Fruit fly (Drosophila melanogaster): ENCODE data around the gene RpL35.

Gene RpL35

DNA sequence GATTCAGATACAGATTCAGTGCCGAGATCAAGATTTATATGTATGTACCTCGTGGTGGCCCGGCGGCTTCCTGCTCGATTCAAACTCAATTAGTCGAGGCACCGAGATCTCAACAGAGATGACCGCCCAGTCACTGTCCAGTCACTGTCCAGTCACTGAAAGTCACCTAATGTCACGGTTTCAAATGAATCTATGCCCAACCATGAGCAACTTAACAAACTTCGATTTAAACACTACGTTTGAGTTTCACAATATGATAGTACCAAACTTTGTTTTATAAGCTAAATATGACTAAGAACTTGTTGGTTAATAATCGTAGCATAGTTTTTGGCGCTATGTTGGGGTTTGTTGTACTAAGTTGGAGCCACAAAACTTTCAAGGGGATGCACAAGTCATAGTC, 32.9 kb downstream of the RpL35 start:
- TF ChIP-seq OdsH (GFP tag; optimal IDR thresholded peaks at IDR 0.05) (no peak), tai (GFP tag; optimal IDR thresholded peaks at IDR 0.05) (no peak), Dfd (GFP tag; optimal IDR thresholded peaks at IDR 0.05) (no peak), GATAd (GFP tag; optimal IDR thresholded peaks at IDR 0.05) (no peak), Jra (GFP tag; optimal IDR thresholded peaks at IDR 0.05) (no peak), br (GFP tag; optimal IDR thresholded peaks at IDR 0.05) (no peak), sage (GFP tag; optimal IDR thresholded peaks at IDR 0.05) (no peak), dl (GFP tag; optimal IDR thresholded peaks at IDR 0.05; ENCODE audit: insufficient read depth in 1 of 2, partially characterized antibody in 2 of 2) (no peak), jim (GFP tag; optimal IDR thresholded peaks at IDR 0.05) (no peak), Myc (optimal IDR thresholded peaks at IDR 0.05) (no peak), Vsx2 (GFP tag; optimal IDR thresholded peaks at IDR 0.05; ENCODE audit: partially characterized antibody) (no peak), Hnf4 (GFP tag; optimal IDR thresholded peaks at IDR 0.05) (no peak)

DNA sequence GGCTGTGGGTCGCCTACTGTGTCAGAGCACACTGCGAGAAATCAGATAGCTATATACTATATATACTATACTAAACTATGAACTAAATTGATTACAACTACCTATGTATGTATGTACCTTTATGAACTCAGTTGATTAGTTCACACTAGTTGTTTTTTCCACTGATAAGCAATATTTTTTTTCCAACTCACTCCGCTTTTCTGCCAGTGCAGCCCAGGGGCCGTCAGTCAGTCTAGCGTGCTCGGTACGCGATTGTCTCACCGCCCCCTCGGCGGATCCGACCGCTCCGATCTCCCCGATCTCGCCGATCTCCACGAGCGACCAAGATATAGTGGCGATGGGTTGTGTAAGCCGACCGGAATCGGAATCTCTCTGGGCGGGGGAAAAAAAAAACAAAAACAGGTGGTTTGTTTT, 33.7 kb downstream of the RpL35 start:
- TF ChIP-seq dsf (GFP tag; optimal IDR thresholded peaks at IDR 0.05; ENCODE audit: borderline replicate concordance) (no peak), HLH106 (tag; optimal IDR thresholded peaks at IDR 0.05) (peak; percentile 4), usp (GFP tag; optimal IDR thresholded peaks at IDR 0.05) (no peak), Hr83 (GFP tag; optimal IDR thresholded peaks at IDR 0.05; ENCODE audit: poor library complexity, severe bottlenecking) (no peak), foxo (GFP tag; optimal IDR thresholded peaks at IDR 0.05) (peak in 1 of 2 experiments; percentile 40), ey (GFP tag; optimal IDR thresholded peaks at IDR 0.05) (peak; percentile 8), Myc (optimal IDR thresholded peaks at IDR 0.05) (no peak), CrebA (GFP tag; optimal IDR thresholded peaks at IDR 0.05; ENCODE audit: borderline replicate concordance) (no peak), h (GFP tag; optimal IDR thresholded peaks at IDR 0.05) (peak; percentile 53), Sp1 (GFP tag; optimal IDR thresholded peaks at IDR 0.05) (no peak), sv (GFP tag; optimal IDR thresholded peaks at IDR 0.05) (peak; percentile 67)

DNA sequence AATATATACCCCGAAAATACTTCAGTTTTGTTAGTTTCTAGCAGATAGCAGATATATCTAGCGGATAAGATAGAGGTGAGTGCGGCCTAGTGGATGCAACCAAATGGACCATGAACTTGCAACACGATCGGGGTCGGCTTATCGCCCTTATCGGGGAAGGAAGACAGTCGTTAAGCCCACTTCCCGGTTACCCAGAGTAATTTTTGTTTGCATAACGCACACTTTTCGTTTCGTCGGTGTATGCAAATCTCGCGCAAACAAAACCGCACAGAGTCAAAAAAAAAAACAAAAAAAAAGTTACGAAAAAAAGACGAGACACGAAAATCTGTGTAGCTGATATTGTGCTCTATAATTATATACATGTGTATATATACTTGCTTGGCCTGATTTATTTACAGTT, 40.8 kb downstream of the RpL35 start:
- no peak for TF ChIP-seq Vsx2 (GFP tag; optimal IDR thresholded peaks at IDR 0.05; ENCODE audit: partially characterized antibody)
- no peak for TF ChIP-seq woc (GFP tag; optimal IDR thresholded peaks at IDR 0.05)
- TF ChIP-seq dl (GFP tag; optimal IDR thresholded peaks at IDR 0.05; ENCODE audit: insufficient read depth in 1 of 2, partially characterized antibody in 2 of 2), result no peak
- no peak for TF ChIP-seq CrebA (GFP tag; optimal IDR thresholded peaks at IDR 0.05; ENCODE audit: borderline replicate concordance)
- TF ChIP-seq Hr83 (GFP tag; optimal IDR thresholded peaks at IDR 0.05; ENCODE audit: poor library complexity, severe bottlenecking), result no peak
- TF ChIP-seq N (GFP tag; optimal IDR thresholded peaks at IDR 0.05), result no peak
- no peak for TF ChIP-seq sv (GFP tag; optimal IDR thresholded peaks at IDR 0.05)

DNA sequence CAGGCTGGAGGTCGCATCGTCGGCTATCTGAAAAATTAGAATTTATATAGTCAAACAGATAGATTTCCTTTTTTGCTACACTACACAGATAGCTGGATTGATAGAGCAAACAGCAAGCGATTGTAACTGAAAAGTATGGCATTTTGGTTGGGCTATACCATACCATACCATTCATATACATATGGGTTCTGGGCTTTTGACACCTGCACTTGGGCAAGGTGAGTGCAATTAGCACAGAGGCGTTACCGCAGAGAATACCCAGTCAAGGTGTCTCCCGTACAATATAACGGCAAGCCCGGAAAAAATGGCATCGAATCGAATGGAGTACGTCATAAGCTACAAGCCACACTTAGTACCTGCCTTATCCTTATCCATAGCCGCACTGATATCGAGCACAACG, 42.6 kb downstream of the RpL35 start:
- TF ChIP-seq GATAd (GFP tag; optimal IDR thresholded peaks at IDR 0.05) (no peak), N (GFP tag; optimal IDR thresholded peaks at IDR 0.05) (no peak), OdsH (GFP tag; optimal IDR thresholded peaks at IDR 0.05) (no peak)

DNA sequence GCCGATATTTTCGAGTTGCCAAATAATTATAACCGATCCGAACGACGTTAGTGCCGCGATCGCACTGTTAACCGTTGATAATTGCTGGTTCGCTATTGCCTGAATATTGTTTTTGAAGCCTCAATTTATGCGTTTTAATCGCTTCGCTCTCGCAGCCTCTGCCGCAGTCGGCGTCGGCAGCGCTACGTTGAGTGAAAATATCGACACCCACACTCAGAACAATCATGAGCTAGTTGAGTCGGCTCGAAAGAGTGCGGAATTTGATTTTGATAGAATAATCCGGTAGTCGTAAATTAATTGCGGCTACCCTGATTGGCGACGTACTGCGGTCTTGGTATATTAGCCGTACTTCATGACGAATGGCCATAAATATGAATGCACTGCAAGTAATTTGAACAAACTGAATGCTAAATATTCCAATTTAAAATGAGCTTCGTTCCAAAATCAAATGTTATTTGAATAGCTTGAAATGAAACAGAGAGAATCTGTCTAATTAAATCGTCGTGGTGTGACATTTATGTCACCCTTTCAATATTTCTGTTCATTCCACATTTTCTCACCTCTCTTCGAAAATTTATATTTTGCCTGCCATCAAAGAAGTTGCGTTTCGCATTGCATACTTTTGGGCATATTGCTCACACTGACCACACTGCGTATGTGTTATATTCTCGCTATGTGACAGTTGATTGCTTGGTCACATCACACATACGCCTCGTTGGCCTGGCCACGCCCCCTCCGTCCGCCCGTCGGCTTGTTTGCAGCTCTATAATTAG, 43.4 kb downstream of the RpL35 start:
- TF ChIP-seq jim (GFP tag; optimal IDR thresholded peaks at IDR 0.05) (no peak), tai (GFP tag; optimal IDR thresholded peaks at IDR 0.05) (no peak), Abd-B (GFP tag; optimal IDR thresholded peaks at IDR 0.05) (no peak), brk (GFP tag; optimal IDR thresholded peaks at IDR 0.05) (no peak), Hr83 (GFP tag; optimal IDR thresholded peaks at IDR 0.05; ENCODE audit: poor library complexity, severe bottlenecking) (no peak), dsf (GFP tag; optimal IDR thresholded peaks at IDR 0.05; ENCODE audit: borderline replicate concordance) (no peak), h (GFP tag; optimal IDR thresholded peaks at IDR 0.05) (peak; percentile 29), foxo (GFP tag; optimal IDR thresholded peaks at IDR 0.05) (peak in 1 of 2 experiments; percentile 34), Jra (GFP tag; optimal IDR thresholded peaks at IDR 0.05) (no peak), Hr78 (GFP tag; optimal IDR thresholded peaks at IDR 0.05) (no peak), Dfd (GFP tag; optimal IDR thresholded peaks at IDR 0.05) (no peak), woc (GFP tag; optimal IDR thresholded peaks at IDR 0.05) (no peak), HLH106 (tag; optimal IDR thresholded peaks at IDR 0.05) (no peak), pan (optimal IDR thresholded peaks at IDR 0.05) (no peak), lola (GFP tag; optimal IDR thresholded peaks at IDR 0.05) (no peak), rgr (GFP tag; optimal IDR thresholded peaks at IDR 0.05) (peak; percentile 22), CrebA (GFP tag; optimal IDR thresholded peaks at IDR 0.05; ENCODE audit: borderline replicate concordance) (peak; percentile 46), sage (GFP tag; optimal IDR thresholded peaks at IDR 0.05) (no peak), ey (GFP tag; optimal IDR thresholded peaks at IDR 0.05) (peak; percentile 11), CG9705 (GFP tag; optimal IDR thresholded peaks at IDR 0.05) (no peak), psq (GFP tag; optimal IDR thresholded peaks at IDR 0.05) (no peak), fru (GFP tag; optimal IDR thresholded peaks at IDR 0.05) (peak; percentile 19), GATAd (GFP tag; optimal IDR thresholded peaks at IDR 0.05) (no peak), Rel (GFP tag; optimal IDR thresholded peaks at IDR 0.05) (no peak), Rel (tag; optimal IDR thresholded peaks at IDR 0.05) (no peak), br (GFP tag; optimal IDR thresholded peaks at IDR 0.05) (no peak), usp (GFP tag; optimal IDR thresholded peaks at IDR 0.05) (no peak), dl (GFP tag; optimal IDR thresholded peaks at IDR 0.05; ENCODE audit: insufficient read depth in 1 of 2, partially characterized antibody in 2 of 2) (no peak), dmrt93B (GFP tag; optimal IDR thresholded peaks at IDR 0.05) (no peak), Dif (GFP tag; optimal IDR thresholded peaks at IDR 0.05; ENCODE audit: partially characterized antibody) (no peak), Mio (GFP tag; optimal IDR thresholded peaks at IDR 0.05) (no peak)
